Fruit fly (Drosophila melanogaster): ENCODE measurements around the gene bol.

DNA sequence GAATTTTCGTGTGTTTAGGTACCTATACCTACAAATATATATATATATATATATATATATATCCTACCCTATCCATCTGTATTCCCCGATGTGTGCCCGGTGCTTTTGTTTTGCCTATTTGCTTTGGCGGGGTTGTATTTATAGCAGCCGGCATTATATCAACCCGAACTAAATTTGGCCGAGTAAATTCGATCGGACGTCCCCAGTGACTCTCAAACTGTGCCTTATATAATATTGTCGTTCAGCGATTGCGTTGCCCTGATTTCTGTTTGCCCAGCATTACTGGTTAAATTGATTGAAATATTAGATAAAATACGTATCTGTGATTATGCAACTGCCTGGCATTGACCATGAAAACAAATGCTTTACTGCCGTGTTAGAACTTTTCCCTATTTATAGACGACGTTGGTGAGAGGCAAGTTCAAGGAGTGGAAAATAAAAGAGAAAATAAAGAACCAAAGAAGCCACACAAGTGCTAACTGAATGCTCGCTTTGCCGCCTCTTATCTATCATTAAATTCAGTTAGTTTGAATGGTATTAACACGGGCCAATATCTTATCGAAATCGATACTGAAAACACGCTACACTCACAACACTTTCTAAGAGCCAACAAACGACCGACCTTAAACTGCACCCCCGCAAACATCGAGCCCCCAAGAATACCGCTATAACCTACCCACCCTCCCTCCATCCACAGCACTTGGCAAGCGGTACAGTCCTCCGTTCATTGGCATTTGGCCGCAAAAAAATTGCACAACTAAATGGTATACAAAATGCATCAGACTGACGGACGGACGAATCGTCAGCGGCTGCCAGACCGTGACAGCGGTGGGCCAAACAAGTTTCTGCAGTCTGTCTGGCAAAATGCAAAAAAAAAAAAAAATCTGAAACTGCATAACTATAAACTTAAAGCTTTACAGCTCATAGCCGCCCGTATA, 78.1 kb downstream of the bol start:
- TF ChIP-seq h (optimal IDR thresholded peaks at IDR 0.05), result no peak
- no peak for TF ChIP-seq ttk (optimal IDR thresholded peaks at IDR 0.05)
- no peak for TF ChIP-seq psq (optimal IDR thresholded peaks at IDR 0.05)
- TF ChIP-seq insv (optimal IDR thresholded peaks at IDR 0.05), result no peak
- no peak for TF ChIP-seq Sin3A (optimal IDR thresholded peaks at IDR 0.05)

All from Kc167 (cell line).